ENCODE assay signal across 5 worm cellular contexts in the genomic region with DNA sequence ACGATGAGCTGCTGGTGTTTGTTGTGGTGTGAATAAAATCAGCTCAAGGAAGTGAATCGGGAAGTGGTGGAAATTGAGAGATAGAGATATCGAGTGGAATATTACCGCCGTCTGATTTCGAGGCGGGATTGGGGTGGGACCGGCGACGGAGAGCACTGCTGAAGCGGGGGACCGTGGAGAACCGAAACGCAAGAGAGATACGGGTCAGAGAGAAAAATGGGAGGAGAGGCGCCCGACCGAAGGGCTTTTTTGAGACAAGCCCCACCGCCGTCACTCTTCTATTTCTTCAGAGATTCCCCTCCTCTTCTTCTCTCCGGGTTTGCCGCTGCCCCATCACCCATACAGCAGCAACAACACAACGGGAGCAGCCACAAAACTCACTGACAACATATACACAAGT.
A peak's percentile ranks its signal among the peaks of the same experiment; 100 is the strongest.
TF ChIP-seq lines count a peak whose summit lies in the region.

No protein-coding gene starts in this region.

TF ChIP-seq in whole organism, L1 larva, 84 proteins besides CTCF, POLR2A, EP300 and RAD21:
- no peak for TF ChIP-seq nhr-237 (tag; optimal IDR thresholded peaks at IDR 0.05; lab: Kevin White, UChicago)
- TF ChIP-seq unc-86 (tag; optimal IDR thresholded peaks at IDR 0.05; lab: Kevin White, UChicago) = no peak
- TF ChIP-seq lin-14 (GFP tag; optimal IDR thresholded peaks at IDR 0.05; lab: Kevin White, UChicago) = peak; percentile 43
- no peak for TF ChIP-seq nhr-12 (tag; optimal IDR thresholded peaks at IDR 0.05; lab: Kevin White, UChicago)
- no peak for TF ChIP-seq efl-1 (optimal IDR thresholded peaks at IDR 0.05; lab: Kevin White, UChicago)
- peak in 1 of 2 experiments; percentile 30 for TF ChIP-seq efl-1 (GFP tag; optimal IDR thresholded peaks at IDR 0.05 in 1 of 2; lab: Kevin White, UChicago)
- no peak for TF ChIP-seq dpl-1 (GFP tag; optimal IDR thresholded peaks at IDR 0.05; lab: Kevin White, UChicago)
- TF ChIP-seq lin-39 (tag; optimal IDR thresholded peaks at IDR 0.05; lab: Kevin White, UChicago) = no peak
- no peak for TF ChIP-seq xbp-1 (tag; optimal IDR thresholded peaks at IDR 0.05; lab: Kevin White, UChicago)
- no peak for TF ChIP-seq mep-1 (tag; optimal IDR thresholded peaks at IDR 0.05; lab: Kevin White, UChicago)
- TF ChIP-seq sptf-1 (tag; optimal IDR thresholded peaks at IDR 0.05; lab: Kevin White, UChicago) = no peak
- no peak for TF ChIP-seq skn-1 (tag; optimal IDR thresholded peaks at IDR 0.05; lab: Kevin White, UChicago)
- no peak for TF ChIP-seq jun-1 (tag; optimal IDR thresholded peaks at IDR 0.05; lab: Kevin White, UChicago)
- TF ChIP-seq nhr-76 (tag; optimal IDR thresholded peaks at IDR 0.05; lab: Kevin White, UChicago) = no peak
- TF ChIP-seq nhr-71 (tag; optimal IDR thresholded peaks at IDR 0.05; lab: Kevin White, UChicago) = peak; percentile 6

TF ChIP-seq in whole organism, L3 larva, 47 proteins besides CTCF, POLR2A, EP300 and RAD21:
- TF ChIP-seq ceh-9 (tag; optimal IDR thresholded peaks at IDR 0.05; lab: Kevin White, UChicago) = no peak
- no peak for TF ChIP-seq egl-5 (tag; optimal IDR thresholded peaks at IDR 0.05; lab: Kevin White, UChicago)
- TF ChIP-seq lsy-12 (tag; optimal IDR thresholded peaks at IDR 0.05; lab: Kevin White, UChicago) = no peak
- peak; percentile 61 for TF ChIP-seq lin-39 (tag; optimal IDR thresholded peaks at IDR 0.05; lab: Kevin White, UChicago)
- peak; percentile 13 for TF ChIP-seq nfya-1 (tag; optimal IDR thresholded peaks at IDR 0.05; lab: Kevin White, UChicago; ENCODE audit: insufficient read depth)
TF ChIP-seq in whole organism, L3 larva: peak in this region for 2.

TF ChIP-seq in whole organism, L4 larva, 104 proteins besides CTCF, POLR2A, EP300 and RAD21:
- TF ChIP-seq madf-9 (GFP tag; conservative IDR thresholded peaks at IDR 0.05; lab: Robert Waterston, UW) = no peak
- no peak for TF ChIP-seq T20F7.1 (GFP tag; optimal IDR thresholded peaks at IDR 0.05; lab: Kevin White, UChicago)
- no peak for TF ChIP-seq zip-11 (GFP tag; IDR thresholded peaks at IDR 0.05; lab: Robert Waterston, UW)
- 0 out of 2 replicates have a peak, but pooled peaks have one; percentile 12 for TF ChIP-seq hmg-1.1 (GFP tag; IDR thresholded peaks at IDR 0.05; lab: Robert Waterston, UW)
- 0 out of 2 replicates have a peak, but pooled peaks have one; percentile 23 for TF ChIP-seq ctbp-1 (GFP tag; IDR thresholded peaks at IDR 0.05; lab: Robert Waterston, UW)
- no peak for TF ChIP-seq aha-1 (tag; lab: Kevin White, UChicago)
- TF ChIP-seq F37D6.2 (tag; optimal IDR thresholded peaks at IDR 0.05; lab: Kevin White, UChicago) = no peak
- peak; percentile 83 for TF ChIP-seq set-16 (GFP tag; IDR thresholded peaks at IDR 0.05; lab: Robert Waterston, UW)
- no peak for TF ChIP-seq Y48G9A.11 (GFP tag; IDR thresholded peaks at IDR 0.05; lab: Robert Waterston, UW)
- no peak for TF ChIP-seq spr-3 (GFP tag; optimal IDR thresholded peaks at IDR 0.05; lab: Kevin White, UChicago)

TF ChIP-seq in whole organism, late embryonic, 69 proteins besides CTCF, POLR2A, EP300 and RAD21:
- no peak for TF ChIP-seq ceh-2 (tag; optimal IDR thresholded peaks at IDR 0.05; lab: Kevin White, UChicago)
- no peak for TF ChIP-seq eyg-1 (tag; optimal IDR thresholded peaks at IDR 0.05; lab: Kevin White, UChicago)
- TF ChIP-seq hlh-13 (GFP tag; optimal IDR thresholded peaks at IDR 0.05; lab: Kevin White, UChicago) = no peak
- no peak for TF ChIP-seq pat-9 (tag; optimal IDR thresholded peaks at IDR 0.05; lab: Kevin White, UChicago)
- TF ChIP-seq ceh-34 (tag; optimal IDR thresholded peaks at IDR 0.05; lab: Kevin White, UChicago) = no peak
- peak; percentile 3 for TF ChIP-seq ceh-18 (tag; optimal IDR thresholded peaks at IDR 0.05; lab: Kevin White, UChicago)
- no peak for TF ChIP-seq ceh-9 (tag; optimal IDR thresholded peaks at IDR 0.05; lab: Kevin White, UChicago)
- peak; percentile 8 for TF ChIP-seq rnt-1 (tag; optimal IDR thresholded peaks at IDR 0.05; lab: Kevin White, UChicago)
- TF ChIP-seq pqm-1 (tag; optimal IDR thresholded peaks at IDR 0.05; lab: Kevin White, UChicago) = no peak

TF ChIP-seq in whole organism, young adult, 124 proteins besides CTCF, POLR2A, EP300 and RAD21:
- TF ChIP-seq pbrm-1 (GFP tag; IDR thresholded peaks at IDR 0.05; lab: Robert Waterston, UW) = no peak
- peak; percentile 81 for TF ChIP-seq zfh-2 (GFP tag; conservative IDR thresholded peaks at IDR 0.05; lab: Robert Waterston, UW)
- peak; percentile 53; the same call in 1 of the 2 replicates for TF ChIP-seq egrh-3 (GFP tag; IDR thresholded peaks at IDR 0.05; lab: Robert Waterston, UW)
- no peak for TF ChIP-seq mel-28 (tag; optimal IDR thresholded peaks at IDR 0.05; lab: Kevin White, UChicago; ENCODE audit: borderline replicate concordance)
- TF ChIP-seq Y53F4B.3 (GFP tag; IDR thresholded peaks at IDR 0.05; lab: Robert Waterston, UW) = no peak
TF ChIP-seq in whole organism, young adult: peak in this region for 2.
